Comparison of ENCODE assay signal across 1 fruit fly cellular context in the genomic region with DNA sequence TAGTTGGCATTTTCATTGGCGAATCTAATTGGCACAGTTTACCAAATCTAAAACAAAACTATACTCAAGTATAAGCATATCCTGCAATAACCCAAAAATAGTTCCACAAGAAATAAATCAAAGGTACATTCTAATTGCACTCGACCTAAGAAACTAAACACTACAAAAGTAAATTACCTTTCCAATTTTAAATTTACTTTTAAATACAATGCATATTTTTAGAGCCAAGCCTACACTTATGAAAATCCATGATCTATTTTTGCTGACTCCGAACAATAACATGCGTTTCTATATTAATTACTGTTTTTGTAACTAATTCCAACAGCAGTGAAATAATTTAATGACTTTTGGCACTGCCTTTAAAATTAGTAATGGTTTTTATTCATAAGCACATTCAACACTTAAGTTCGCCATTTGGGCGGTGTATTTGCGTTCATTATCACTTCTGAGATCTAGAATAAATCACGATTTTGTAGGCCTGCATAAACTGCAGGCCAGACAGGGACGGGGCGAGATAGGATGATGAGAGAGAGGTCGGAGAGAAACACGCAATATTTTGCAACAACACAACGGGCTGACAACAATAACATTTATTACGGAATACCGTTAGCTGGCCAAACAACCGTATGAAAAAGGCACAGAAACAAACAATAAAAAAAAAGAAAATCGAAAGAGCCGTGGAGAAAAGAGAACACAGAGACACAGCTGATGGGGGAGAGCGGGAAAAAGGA.
TF ChIP-seq lines count a peak whose summit lies in the region.

No protein-coding gene starts in this region.

TF ChIP-seq in whole organism, embryonic, 481 proteins besides CTCF, POLR2A, EP300 and RAD21 (continued from another document and continues in another):
- TF ChIP-seq Xbp1 (GFP tag; optimal IDR thresholded peaks at IDR 0.05; lab: Kevin White, UChicago): no peak
- no peak for TF ChIP-seq CG6175 (GFP tag; IDR thresholded peaks at IDR 0.05; lab: Robert Waterston, UW)
- TF ChIP-seq al (GFP tag; IDR thresholded peaks at IDR 0.05; lab: Robert Waterston, UW): no peak
- TF ChIP-seq Oaz (GFP tag; IDR thresholded peaks at IDR 0.05; lab: Robert Waterston, UW): no peak
- no peak for TF ChIP-seq kni (GFP tag; optimal IDR thresholded peaks at IDR 0.05; lab: Kevin White, UChicago)
- TF ChIP-seq Hr3 (GFP tag; optimal IDR thresholded peaks at IDR 0.05; lab: Kevin White, UChicago): peak; percentile 6
- no peak for TF ChIP-seq ATbp (GFP tag; optimal IDR thresholded peaks at IDR 0.05; lab: Kevin White, UChicago)
- no peak for TF ChIP-seq Rfx (GFP tag; IDR thresholded peaks at IDR 0.05; lab: Robert Waterston, UW)
- no peak for TF ChIP-seq sens-2 (GFP tag; IDR thresholded peaks at IDR 0.05; lab: Robert Waterston, UW)
- TF ChIP-seq trem (tag; optimal IDR thresholded peaks at IDR 0.05; lab: Kevin White, UChicago): no peak
- peak; percentile 24 for TF ChIP-seq CG7839 (tag; optimal IDR thresholded peaks at IDR 0.05; lab: Kevin White, UChicago)
- no peak for TF ChIP-seq CG10267 (tag; optimal IDR thresholded peaks at IDR 0.05; lab: Kevin White, UChicago)
- TF ChIP-seq NK7.1 (GFP tag; optimal IDR thresholded peaks at IDR 0.05; lab: Kevin White, UChicago): no peak
- no peak for TF ChIP-seq sc (optimal IDR thresholded peaks at IDR 0.05; lab: Kevin White, UChicago)
- TF ChIP-seq sc (GFP tag; optimal IDR thresholded peaks at IDR 0.05; lab: Kevin White, UChicago): no peak
- TF ChIP-seq Antp (GFP tag; optimal IDR thresholded peaks at IDR 0.05; lab: Kevin White, UChicago): no peak
- TF ChIP-seq dpn (GFP tag; optimal IDR thresholded peaks at IDR 0.05; lab: Kevin White, UChicago): peak in 1 of 2 experiments; percentile 18
- TF ChIP-seq CG8089 (GFP tag; optimal IDR thresholded peaks at IDR 0.05; lab: Kevin White, UChicago): no peak
- TF ChIP-seq unpg (GFP tag; optimal IDR thresholded peaks at IDR 0.05; lab: Kevin White, UChicago): no peak
- no peak for TF ChIP-seq CG13424 (tag; optimal IDR thresholded peaks at IDR 0.05; lab: Kevin White, UChicago)
- no peak for TF ChIP-seq wek (GFP tag; optimal IDR thresholded peaks at IDR 0.05; lab: Kevin White, UChicago)
- TF ChIP-seq psq (GFP tag; optimal IDR thresholded peaks at IDR 0.05; lab: Kevin White, UChicago): no peak
- TF ChIP-seq sob (GFP tag; IDR thresholded peaks at IDR 0.05; lab: Robert Waterston, UW): no peak
- TF ChIP-seq CG11456 (GFP tag; IDR thresholded peaks at IDR 0.05; lab: Robert Waterston, UW): no peak
- no peak for TF ChIP-seq CG9932 (GFP tag; IDR thresholded peaks at IDR 0.05; lab: Robert Waterston, UW)
- TF ChIP-seq disco-r (GFP tag; optimal IDR thresholded peaks at IDR 0.05; lab: Kevin White, UChicago): no peak
- no peak for TF ChIP-seq CG13287 (GFP tag; IDR thresholded peaks at IDR 0.05; lab: Robert Waterston, UW; ENCODE audit: partially characterized antibody)
- no peak for TF ChIP-seq CG18764 (GFP tag; optimal IDR thresholded peaks at IDR 0.05; lab: Kevin White, UChicago)
- no peak for TF ChIP-seq HLH3B (GFP tag; IDR thresholded peaks at IDR 0.05; lab: Robert Waterston, UW)
- TF ChIP-seq Deaf1 (tag; optimal IDR thresholded peaks at IDR 0.05; lab: Kevin White, UChicago): no peak
- TF ChIP-seq ERR (GFP tag; optimal IDR thresholded peaks at IDR 0.05; lab: Kevin White, UChicago): no peak
- no peak for TF ChIP-seq CG12236 (GFP tag; optimal IDR thresholded peaks at IDR 0.05; lab: Kevin White, UChicago)
- no peak for TF ChIP-seq CG6689 (GFP tag; IDR thresholded peaks at IDR 0.05; lab: Robert Waterston, UW)
- no peak for TF ChIP-seq pb (GFP tag; optimal IDR thresholded peaks at IDR 0.05; lab: Kevin White, UChicago)
- TF ChIP-seq D19B (GFP tag; optimal IDR thresholded peaks at IDR 0.05; lab: Kevin White, UChicago): no peak
- TF ChIP-seq tgo (GFP tag; IDR thresholded peaks at IDR 0.05; lab: Robert Waterston, UW): no peak
- TF ChIP-seq gsb (GFP tag; IDR thresholded peaks at IDR 0.05; lab: Robert Waterston, UW): no peak
- no peak for TF ChIP-seq CG2129 (GFP tag; IDR thresholded peaks at IDR 0.05; lab: Robert Waterston, UW; ENCODE audit: partially characterized antibody)
- no peak for TF ChIP-seq CG10543 (GFP tag; optimal IDR thresholded peaks at IDR 0.05; lab: Kevin White, UChicago)
- no peak for TF ChIP-seq NC2β (GFP tag; optimal IDR thresholded peaks at IDR 0.05; lab: Kevin White, UChicago)
- TF ChIP-seq CG14441 (GFP tag; IDR thresholded peaks at IDR 0.05; lab: Robert Waterston, UW): 0 out of 2 replicates have a peak, but pooled peaks have one; percentile 13
- TF ChIP-seq bowl (GFP tag; IDR thresholded peaks at IDR 0.05; lab: Robert Waterston, UW): no peak
- no peak for TF ChIP-seq unc-4 (GFP tag; IDR thresholded peaks at IDR 0.05; lab: Robert Waterston, UW; ENCODE audit: partially characterized antibody)
- no peak for TF ChIP-seq CG6813 (GFP tag; optimal IDR thresholded peaks at IDR 0.05; lab: Kevin White, UChicago)
- TF ChIP-seq onecut (GFP tag; IDR thresholded peaks at IDR 0.05; lab: Robert Waterston, UW): no peak
- no peak for TF ChIP-seq CG12219 (GFP tag; optimal IDR thresholded peaks at IDR 0.05; lab: Kevin White, UChicago)
- TF ChIP-seq exex (tag; optimal IDR thresholded peaks at IDR 0.05; lab: Kevin White, UChicago): no peak
- TF ChIP-seq CG13894 (tag; optimal IDR thresholded peaks at IDR 0.05; lab: Kevin White, UChicago): no peak
- TF ChIP-seq CG8478 (optimal IDR thresholded peaks at IDR 0.05; lab: Kevin White, UChicago): no peak
- no peak for TF ChIP-seq CG13624 (GFP tag; optimal IDR thresholded peaks at IDR 0.05; lab: Kevin White, UChicago)
- TF ChIP-seq dimm (GFP tag; IDR thresholded peaks at IDR 0.05; lab: Robert Waterston, UW): no peak
- peak; percentile 37 for TF ChIP-seq CG9437 (GFP tag; optimal IDR thresholded peaks at IDR 0.05; lab: Kevin White, UChicago)
- TF ChIP-seq Ssrp (tag; optimal IDR thresholded peaks at IDR 0.05; lab: Kevin White, UChicago): peak; percentile 12
- no peak for TF ChIP-seq Drgx (GFP tag; IDR thresholded peaks at IDR 0.05; lab: Robert Waterston, UW)
- peak; percentile 8 for TF ChIP-seq bab2 (GFP tag; optimal IDR thresholded peaks at IDR 0.05; lab: Kevin White, UChicago)
- no peak for TF ChIP-seq Sin3A (optimal IDR thresholded peaks at IDR 0.05; lab: Kevin White, UChicago)
- TF ChIP-seq slp2 (GFP tag; optimal IDR thresholded peaks at IDR 0.05; lab: Kevin White, UChicago): no peak
- TF ChIP-seq Hr78 (GFP tag; optimal IDR thresholded peaks at IDR 0.05; lab: Kevin White, UChicago): no peak
- peak; percentile 23 for TF ChIP-seq tio (GFP tag; optimal IDR thresholded peaks at IDR 0.05; lab: Kevin White, UChicago)
- no peak for TF ChIP-seq Stat92E (GFP tag; optimal IDR thresholded peaks at IDR 0.05; lab: Kevin White, UChicago)
- TF ChIP-seq Ravus (GFP tag; IDR thresholded peaks at IDR 0.05; lab: Robert Waterston, UW): no peak
- TF ChIP-seq Awh (GFP tag; IDR thresholded peaks at IDR 0.05; lab: Robert Waterston, UW): no peak
- TF ChIP-seq sens (GFP tag; lab: Kevin White, UChicago): peak; percentile 83
- no peak for TF ChIP-seq E2f1 (GFP tag; IDR thresholded peaks at IDR 0.05; lab: Robert Waterston, UW)
- no peak for TF ChIP-seq CG3838 (GFP tag; optimal IDR thresholded peaks at IDR 0.05; lab: Kevin White, UChicago)
- TF ChIP-seq CG13296 (GFP tag; optimal IDR thresholded peaks at IDR 0.05; lab: Kevin White, UChicago): peak; percentile 11
- TF ChIP-seq klu (GFP tag; IDR thresholded peaks at IDR 0.05; lab: Robert Waterston, UW): no peak
- no peak for TF ChIP-seq CG10147 (GFP tag; optimal IDR thresholded peaks at IDR 0.05; lab: Kevin White, UChicago)
- peak; percentile 36 for TF ChIP-seq grn (GFP tag; optimal IDR thresholded peaks at IDR 0.05; lab: Kevin White, UChicago)
- TF ChIP-seq scrt (GFP tag; optimal IDR thresholded peaks at IDR 0.05; lab: Kevin White, UChicago): no peak
- no peak for TF ChIP-seq dan (GFP tag; IDR thresholded peaks at IDR 0.05; lab: Robert Waterston, UW)
- TF ChIP-seq Doc2 (GFP tag; IDR thresholded peaks at IDR 0.05; lab: Robert Waterston, UW): no peak
- TF ChIP-seq chinmo (GFP tag; IDR thresholded peaks at IDR 0.05; lab: Robert Waterston, UW; ENCODE audit: partially characterized antibody): 0 out of 4 replicates have a peak, but pooled peaks have one; percentile 31
- no peak for TF ChIP-seq Hmx (GFP tag; optimal IDR thresholded peaks at IDR 0.05; lab: Kevin White, UChicago)
- TF ChIP-seq ham (GFP tag; IDR thresholded peaks at IDR 0.05; lab: Robert Waterston, UW): no peak
- TF ChIP-seq Scr (GFP tag; IDR thresholded peaks at IDR 0.05; lab: Robert Waterston, UW; ENCODE audit: partially characterized antibody): no peak
- no peak for TF ChIP-seq vvl (GFP tag; IDR thresholded peaks at IDR 0.05; lab: Robert Waterston, UW)
- no peak for TF ChIP-seq Tbp (GFP tag; optimal IDR thresholded peaks at IDR 0.05; lab: Kevin White, UChicago)
- no peak for TF ChIP-seq Mad (GFP tag; optimal IDR thresholded peaks at IDR 0.05; lab: Kevin White, UChicago)
- TF ChIP-seq CG1832 (GFP tag; optimal IDR thresholded peaks at IDR 0.05; lab: Kevin White, UChicago): no peak
- no peak for TF ChIP-seq BtbVII (GFP tag; optimal IDR thresholded peaks at IDR 0.05; lab: Kevin White, UChicago)
- TF ChIP-seq chn (GFP tag; optimal IDR thresholded peaks at IDR 0.05; lab: Kevin White, UChicago): no peak
- TF ChIP-seq CG33213 (GFP tag; optimal IDR thresholded peaks at IDR 0.05; lab: Kevin White, UChicago): no peak
- TF ChIP-seq CG42726 (GFP tag; IDR thresholded peaks at IDR 0.05; lab: Robert Waterston, UW; ENCODE audit: partially characterized antibody): no peak
- TF ChIP-seq PHDP (tag; optimal IDR thresholded peaks at IDR 0.05; lab: Kevin White, UChicago): no peak
- no peak for TF ChIP-seq HLH54F (GFP tag; optimal IDR thresholded peaks at IDR 0.05; lab: Kevin White, UChicago)
- TF ChIP-seq da (GFP tag; optimal IDR thresholded peaks at IDR 0.05; lab: Kevin White, UChicago): no peak
- no peak for TF ChIP-seq Dek (tag; optimal IDR thresholded peaks at IDR 0.05; lab: Kevin White, UChicago)
- TF ChIP-seq CG7372 (GFP tag; IDR thresholded peaks at IDR 0.05; lab: Robert Waterston, UW): no peak
- TF ChIP-seq Lhr (GFP tag; optimal IDR thresholded peaks at IDR 0.05; lab: Kevin White, UChicago): no peak
- no peak for TF ChIP-seq CG6654 (GFP tag; optimal IDR thresholded peaks at IDR 0.05; lab: Kevin White, UChicago)
- no peak for TF ChIP-seq gsb-n (tag; optimal IDR thresholded peaks at IDR 0.05; lab: Kevin White, UChicago)
- no peak for TF ChIP-seq Taf1 (GFP tag; IDR thresholded peaks at IDR 0.05; lab: Robert Waterston, UW)
- TF ChIP-seq Doc3 (GFP tag; IDR thresholded peaks at IDR 0.05; lab: Robert Waterston, UW; ENCODE audit: partially characterized antibody): no peak
- no peak for TF ChIP-seq CG10209 (GFP tag; optimal IDR thresholded peaks at IDR 0.05; lab: Kevin White, UChicago)
- TF ChIP-seq row (GFP tag; IDR thresholded peaks at IDR 0.05; lab: Robert Waterston, UW): peak; percentile 40; the same call in 1 of the 3 replicates
- TF ChIP-seq CG1233 (GFP tag; optimal IDR thresholded peaks at IDR 0.05; lab: Kevin White, UChicago): no peak
- no peak for TF ChIP-seq CG12769 (tag; optimal IDR thresholded peaks at IDR 0.05; lab: Kevin White, UChicago)
- TF ChIP-seq gce (GFP tag; IDR thresholded peaks at IDR 0.05; lab: Robert Waterston, UW): no peak
- TF ChIP-seq CG8765 (GFP tag; IDR thresholded peaks at IDR 0.05; lab: Robert Waterston, UW): no peak
- TF ChIP-seq CG13123 (GFP tag; optimal IDR thresholded peaks at IDR 0.05; lab: Kevin White, UChicago): no peak
- no peak for TF ChIP-seq CG34376 (GFP tag; optimal IDR thresholded peaks at IDR 0.05; lab: Kevin White, UChicago)
- TF ChIP-seq zf30C (GFP tag; optimal IDR thresholded peaks at IDR 0.05; lab: Kevin White, UChicago): no peak
- TF ChIP-seq CG34224 (GFP tag; IDR thresholded peaks at IDR 0.05; lab: Robert Waterston, UW; ENCODE audit: partially characterized antibody): no peak
- no peak for TF ChIP-seq CG11085 (GFP tag; IDR thresholded peaks at IDR 0.05; lab: Robert Waterston, UW)
- TF ChIP-seq lilli (GFP tag; optimal IDR thresholded peaks at IDR 0.05; lab: Kevin White, UChicago): peak; percentile 5
- TF ChIP-seq CG14050 (GFP tag; IDR thresholded peaks at IDR 0.05; lab: Robert Waterston, UW): no peak
- TF ChIP-seq CG17328 (GFP tag; IDR thresholded peaks at IDR 0.05; lab: Robert Waterston, UW): no peak
- no peak for TF ChIP-seq CG11695 (GFP tag; IDR thresholded peaks at IDR 0.05; lab: Robert Waterston, UW)
- TF ChIP-seq E2f2 (GFP tag; IDR thresholded peaks at IDR 0.05; lab: Robert Waterston, UW): no peak
- no peak for TF ChIP-seq CG9876 (GFP tag; optimal IDR thresholded peaks at IDR 0.05; lab: Kevin White, UChicago)
- TF ChIP-seq fd96Cb (tag; optimal IDR thresholded peaks at IDR 0.05; lab: Kevin White, UChicago): no peak
- no peak for TF ChIP-seq ranshi (GFP tag; IDR thresholded peaks at IDR 0.05; lab: Robert Waterston, UW)
- TF ChIP-seq btn (GFP tag; optimal IDR thresholded peaks at IDR 0.05; lab: Kevin White, UChicago): no peak
- no peak for TF ChIP-seq Hey (tag; optimal IDR thresholded peaks at IDR 0.05; lab: Kevin White, UChicago)
- no peak for TF ChIP-seq CG4707 (GFP tag; optimal IDR thresholded peaks at IDR 0.05; lab: Kevin White, UChicago)
- TF ChIP-seq CG6791 (GFP tag; IDR thresholded peaks at IDR 0.05; lab: Robert Waterston, UW; ENCODE audit: partially characterized antibody): no peak
- no peak for TF ChIP-seq CG1024 (GFP tag; IDR thresholded peaks at IDR 0.05; lab: Robert Waterston, UW)
- TF ChIP-seq vnd (GFP tag; IDR thresholded peaks at IDR 0.05; lab: Robert Waterston, UW; ENCODE audit: partially characterized antibody): no peak
- TF ChIP-seq slbo (GFP tag; IDR thresholded peaks at IDR 0.05; lab: Robert Waterston, UW): no peak
- TF ChIP-seq tna (GFP tag; IDR thresholded peaks at IDR 0.05; lab: Robert Waterston, UW; ENCODE audit: partially characterized antibody): no peak
- peak; percentile 34 for TF ChIP-seq CG12104 (GFP tag; optimal IDR thresholded peaks at IDR 0.05; lab: Kevin White, UChicago)
- TF ChIP-seq ftz-f1 (GFP tag; optimal IDR thresholded peaks at IDR 0.05; lab: Kevin White, UChicago): no peak
- no peak for TF ChIP-seq Opbp (GFP tag; IDR thresholded peaks at IDR 0.05; lab: Robert Waterston, UW; ENCODE audit: partially characterized antibody)
- no peak for TF ChIP-seq Dad (GFP tag; optimal IDR thresholded peaks at IDR 0.05; lab: Kevin White, UChicago)
- TF ChIP-seq Mrtf (GFP tag; IDR thresholded peaks at IDR 0.05; lab: Robert Waterston, UW): no peak
- TF ChIP-seq CG15479 (GFP tag; optimal IDR thresholded peaks at IDR 0.05; lab: Kevin White, UChicago): no peak
- TF ChIP-seq CG6683 (GFP tag; optimal IDR thresholded peaks at IDR 0.05; lab: Kevin White, UChicago): no peak
- no peak for TF ChIP-seq CG12299 (tag; optimal IDR thresholded peaks at IDR 0.05; lab: Kevin White, UChicago)
- peak; percentile 22 for TF ChIP-seq NfI (GFP tag; optimal IDR thresholded peaks at IDR 0.05; lab: Kevin White, UChicago)
